Worm (Caenorhabditis elegans) whole organism, L2 larva: ENCODE measurements around the gene T03F6.9.

Experiments used
- C34F6.9 ChIP-seq: fragments of 150-350 bp; optimal IDR thresholded peaks from 2 replicates; lab custom pipeline; 2014; ENCODE audit warnings: missing biosample characterization, missing genetic modification characterization
- F13H6.1 ChIP-seq: sonication (generic microtip); optimal IDR thresholded peaks from 2 replicates; lab custom pipeline; 2016; ENCODE audit warnings: missing genetic modification characterization, missing compliant biosample characterization
- Y55F3AM.14 ChIP-seq: fragments of 200-800 bp; sonication (Bioruptor generic); optimal IDR thresholded peaks from 2 replicates; lab custom pipeline; 2018; ENCODE audit warnings: mild to moderate bottlenecking, missing genetic modification characterization, missing compliant biosample characterization
- ZK546.5 ChIP-seq: sonication (generic microtip); optimal IDR thresholded peaks from 2 replicates; lab custom pipeline; 2017; ENCODE audit warnings: missing biosample characterization, missing genetic modification characterization
- aly-2 ChIP-seq: fragments of 150-350 bp; optimal IDR thresholded peaks from 2 replicates; lab custom pipeline; 2014; ENCODE audit warnings: missing biosample characterization, missing genetic modification characterization
- ama-1 ChIP-seq: fragments of 150-350 bp; optimal IDR thresholded peaks from 2 replicates; lab custom pipeline; 2018; ENCODE audit warnings: inconsistent platforms
- blmp-1 ChIP-seq: sonication (generic microtip); optimal IDR thresholded peaks from 2 replicates; lab custom pipeline; 2017; ENCODE audit warnings: missing genetic modification characterization, mild to moderate bottlenecking, missing compliant biosample characterization, antibody characterized with exemption, moderate library complexity; ENCODE audit not compliant: insufficient read depth
- ceh-82 ChIP-seq: fragments of 150-350 bp; optimal IDR thresholded peaks from 2 replicates; lab custom pipeline; 2014; ENCODE audit warnings: missing biosample characterization, missing genetic modification characterization
- crh-2 ChIP-seq: sonication (generic microtip); optimal IDR thresholded peaks from 2 replicates; lab custom pipeline; 2017; ENCODE audit warnings: missing biosample characterization, missing genetic modification characterization
- egl-27 ChIP-seq: sonication (generic microtip); optimal IDR thresholded peaks from 3 replicates; lab custom pipeline; 2017; ENCODE audit warnings: missing biosample characterization, missing genetic modification reagents, missing genetic modification characterization
- elt-1 ChIP-seq: fragments of 150-350 bp; optimal IDR thresholded peaks from 2 replicates; lab custom pipeline; 2014; ENCODE audit warnings: missing biosample characterization, missing genetic modification characterization
- elt-3 ChIP-seq: sonication (generic microtip); optimal IDR thresholded peaks from 2 replicates; lab custom pipeline; 2017; ENCODE audit warnings: missing biosample characterization, missing genetic modification characterization
- fos-1 ChIP-seq: fragments of 150-350 bp; optimal IDR thresholded peaks from 2 replicates; lab custom pipeline; 2014; ENCODE audit warnings: missing biosample characterization, missing genetic modification characterization
- gmeb-1 ChIP-seq: fragments of 150-350 bp; optimal IDR thresholded peaks from 2 replicates; lab custom pipeline; 2014; ENCODE audit warnings: missing biosample characterization, missing genetic modification characterization
- lin-13 ChIP-seq: fragments of 150-350 bp; optimal IDR thresholded peaks from 2 replicates; lab custom pipeline; 2014; ENCODE audit warnings: missing biosample characterization, missing genetic modification reagents, missing genetic modification characterization
- lsy-2 ChIP-seq, 2 experiments: fragments of 150-350 bp in 1 of 2; sonication (generic microtip) in 1 of 2; optimal IDR thresholded peaks; 2 replicates each; lab custom pipeline; 2014 to 2017; ENCODE audit warnings: missing biosample characterization in 2 of 2, missing genetic modification characterization in 2 of 2
- mab-5 ChIP-seq: fragments of 150-350 bp; optimal IDR thresholded peaks from 2 replicates; lab custom pipeline; 2014; ENCODE audit warnings: missing biosample characterization, missing genetic modification characterization
- mbf-1 ChIP-seq: sonication (generic microtip); optimal IDR thresholded peaks from 2 replicates; lab custom pipeline; 2017; ENCODE audit warnings: missing biosample characterization, missing genetic modification characterization
- mdl-1 ChIP-seq, 2 experiments: fragments of 150-350 bp in 1 of 2; sonication (generic microtip) in 1 of 2; optimal IDR thresholded peaks; 2 replicates each; lab custom pipeline; 2017; ENCODE audit warnings: missing biosample characterization in 2 of 2, missing genetic modification characterization in 2 of 2
- nhr-10 ChIP-seq: sonication (generic microtip); optimal IDR thresholded peaks from 2 replicates; lab custom pipeline; 2017; ENCODE audit warnings: missing biosample characterization, missing genetic modification characterization
- nhr-11 ChIP-seq: fragments of 150-350 bp; optimal IDR thresholded peaks from 2 replicates; lab custom pipeline; 2014; ENCODE audit warnings: missing biosample characterization, missing genetic modification characterization
- nhr-12 ChIP-seq: fragments of 150-350 bp; optimal IDR thresholded peaks from 2 replicates; lab custom pipeline; 2014; ENCODE audit warnings: missing biosample characterization, missing genetic modification characterization
- nhr-25 ChIP-seq: fragments of 150-350 bp; sonication (generic microtip); optimal IDR thresholded peaks from 3 replicates; lab custom pipeline; 2014; ENCODE audit warnings: missing biosample characterization, missing genetic modification characterization
- nhr-6 ChIP-seq: fragments of 150-350 bp; optimal IDR thresholded peaks from 2 replicates; lab custom pipeline; 2014; ENCODE audit warnings: missing biosample characterization, missing genetic modification characterization
- nhr-77 ChIP-seq: fragments of 150-350 bp; optimal IDR thresholded peaks from 2 replicates; lab custom pipeline; 2014; ENCODE audit warnings: missing biosample characterization, missing genetic modification characterization
- sem-4 ChIP-seq: fragments of 150-350 bp; optimal IDR thresholded peaks from 2 replicates; lab custom pipeline; 2014; ENCODE audit warnings: missing biosample characterization, missing genetic modification reagents, missing genetic modification characterization
- skn-1 ChIP-seq: sonication (generic microtip); optimal IDR thresholded peaks from 2 replicates; lab custom pipeline; 2017; ENCODE audit warnings: missing biosample characterization, missing genetic modification characterization
- sma-3 ChIP-seq: sonication (generic microtip); optimal IDR thresholded peaks from 2 replicates; lab custom pipeline; 2016; ENCODE audit warnings: missing genetic modification reagents, missing genetic modification characterization, missing compliant biosample characterization
- sma-9 ChIP-seq, 2 experiments: fragments of 150-350 bp in 1 of 2; sonication (generic microtip) in 1 of 2; optimal IDR thresholded peaks; 2 replicates each; lab custom pipeline; 2014 to 2016; ENCODE audit warnings: missing genetic modification characterization in 2 of 2, mild to moderate bottlenecking in 1 of 2, missing biosample characterization in 1 of 2, missing compliant biosample characterization in 1 of 2, missing genetic modification reagents in 1 of 2, moderate library complexity in 1 of 2
- snpc-4 ChIP-seq: fragments of 150-350 bp; optimal IDR thresholded peaks from 2 replicates; lab custom pipeline; 2014; ENCODE audit warnings: missing biosample characterization, missing genetic modification characterization
- unc-39 ChIP-seq: fragments of 150-350 bp; optimal IDR thresholded peaks from 2 replicates; lab custom pipeline; 2014; ENCODE audit warnings: missing biosample characterization, missing genetic modification characterization
- unc-55 ChIP-seq: fragments of 150-350 bp; sonication (generic microtip); optimal IDR thresholded peaks from 3 replicates; lab custom pipeline; 2014; ENCODE audit warnings: missing biosample characterization, missing genetic modification reagents, missing genetic modification characterization
- unc-62 ChIP-seq: fragments of 150-350 bp; optimal IDR thresholded peaks from 2 replicates; lab custom pipeline; 2014; ENCODE audit warnings: missing biosample characterization, missing genetic modification reagents, missing genetic modification characterization
- zag-1 ChIP-seq: fragments of 150-350 bp; optimal IDR thresholded peaks from 2 replicates; lab custom pipeline; 2014; ENCODE audit warnings: missing biosample characterization, missing genetic modification characterization
- ztf-11 ChIP-seq: sonication (generic microtip); optimal IDR thresholded peaks from 2 replicates; lab custom pipeline; 2017; ENCODE audit warnings: missing biosample characterization, missing genetic modification characterization
- ztf-4 ChIP-seq: fragments of 150-350 bp; optimal IDR thresholded peaks from 2 replicates; lab custom pipeline; 2014; ENCODE audit warnings: missing biosample characterization, missing genetic modification characterization

The T03F6.9 gene

DNA sequence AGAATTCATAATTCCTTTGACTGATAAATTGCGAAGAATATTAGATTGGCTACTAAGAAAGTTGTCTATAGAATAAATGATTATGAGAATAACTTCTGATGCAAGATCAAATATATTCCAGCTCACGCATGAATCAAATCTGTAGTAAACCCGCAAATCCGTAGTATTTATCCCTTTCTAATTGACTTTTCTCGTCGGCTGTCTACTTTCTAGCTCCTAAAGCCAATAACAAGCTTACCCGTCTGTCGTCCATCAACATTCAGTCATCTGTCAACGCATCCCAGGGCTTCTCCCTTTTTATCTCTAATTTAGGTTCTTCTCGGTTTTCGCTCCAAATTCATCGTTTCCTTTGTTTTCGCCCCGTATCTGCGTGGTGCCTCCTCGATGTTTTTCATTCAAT, 22.0 kb downstream of the T03F6.9 start:
- TF ChIP-seq elt-1 (tag; lab: Kevin White, UChicago) = no peak
- no peak for TF ChIP-seq ztf-11 (tag; lab: Kevin White, UChicago)
- TF ChIP-seq skn-1 (tag; lab: Kevin White, UChicago) = no peak
- no peak for TF ChIP-seq blmp-1
- no peak for TF ChIP-seq mbf-1
- TF ChIP-seq zag-1 (tag; lab: Kevin White, UChicago) = no peak
- no peak for TF ChIP-seq mab-5
- TF ChIP-seq Y55F3AM.14 (GFP tag; lab: Kevin White, UChicago) = no peak
- no peak for TF ChIP-seq fos-1 (tag; lab: Kevin White, UChicago)

ce11 chrIII:13347782-13348327, 23.0 kb downstream of the T03F6.9 start:
- no peak for TF ChIP-seq ztf-4
- no peak for TF ChIP-seq ceh-82
- peak; percentile 29 for TF ChIP-seq sma-9 (GFP tag; optimal IDR thresholded peaks at IDR 0.05; lab: Kevin White, UChicago)
- TF ChIP-seq sma-9 (tag; optimal IDR thresholded peaks at IDR 0.05; lab: Kevin White, UChicago) = no peak
- TF ChIP-seq unc-55 (GFP tag; lab: Kevin White, UChicago) = peak; percentile 70

DNA sequence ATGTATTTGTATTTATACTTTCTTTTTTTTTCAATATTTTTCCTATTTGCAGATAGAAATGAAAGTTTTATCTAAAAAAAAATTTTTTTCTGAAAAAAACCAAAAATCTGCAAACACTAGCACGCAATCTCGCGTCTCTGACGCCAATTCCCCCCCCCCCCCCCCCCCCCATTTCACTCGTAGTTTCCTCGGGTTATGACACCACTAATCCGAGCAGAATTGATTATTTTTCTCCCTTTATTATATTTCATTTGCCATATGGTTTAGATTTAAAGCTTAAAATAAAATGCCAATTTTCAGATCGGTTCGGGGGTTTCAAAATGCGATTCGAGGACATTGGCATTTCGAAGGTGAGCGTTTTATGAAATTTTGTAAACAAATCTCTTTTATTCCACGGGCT, 24.1 kb downstream of the T03F6.9 start, which contains the start of gene mtm-6:
Gene mtm-6, plus strand, starts transcription at position 301 of the 400 bp plus-strand sequence.
- TF ChIP-seq nhr-6 (no peak), lin-13 (GFP tag; lab: Kevin White, UChicago) (no peak), elt-3 (tag; lab: Kevin White, UChicago) (no peak), gmeb-1 (no peak), F13H6.1 (tag; lab: Kevin White, UChicago) (no peak), unc-62 (no peak), ceh-82 (no peak), aly-2 (tag; lab: Kevin White, UChicago) (no peak), Y55F3AM.14 (GFP tag; lab: Kevin White, UChicago) (no peak), nhr-11 (tag; lab: Kevin White, UChicago) (no peak), nhr-77 (tag; lab: Kevin White, UChicago) (no peak), zag-1 (tag; lab: Kevin White, UChicago) (no peak), nhr-25 (tag; lab: Kevin White, UChicago) (no peak), ZK546.5 (no peak), blmp-1 (no peak)

DNA sequence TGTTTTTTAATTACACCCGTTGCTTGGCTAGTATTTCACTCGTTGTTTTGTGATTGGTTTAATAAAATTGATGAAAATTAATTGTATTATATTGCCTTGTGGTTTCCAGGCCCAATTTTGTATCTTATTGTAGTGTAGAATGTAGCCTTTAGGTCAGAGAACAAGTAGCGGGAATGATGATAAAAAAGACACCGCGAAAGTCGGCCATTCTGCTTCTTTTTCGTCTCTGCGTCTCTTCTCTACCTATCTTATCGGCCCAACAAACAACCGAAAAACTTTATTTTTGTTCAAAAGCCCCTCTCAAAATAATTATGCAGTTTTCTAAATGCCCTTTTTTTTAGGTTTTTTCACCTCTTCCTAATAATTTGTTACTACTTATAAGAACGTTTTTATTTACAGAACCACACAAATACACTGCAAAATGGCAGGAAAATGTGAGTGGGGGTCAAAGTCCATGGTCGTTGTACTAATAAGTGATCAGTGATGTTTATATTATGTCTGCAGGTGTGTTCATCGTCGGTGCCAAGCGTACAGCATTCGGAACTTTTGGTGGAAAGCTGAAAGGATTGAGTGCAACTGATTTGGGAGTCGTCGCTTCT, 26.2 kb downstream of the T03F6.9 start, which contains the start of gene acaa-2:
Gene acaa-2, plus strand, starts transcription at position 400 of the 599 bp plus-strand sequence.
- TF ChIP-seq unc-55 (GFP tag; lab: Kevin White, UChicago) (peak; percentile 33), elt-1 (tag; lab: Kevin White, UChicago) (no peak), mdl-1 (tag; optimal IDR thresholded peaks at IDR 0.05; lab: Kevin White, UChicago) (no peak), snpc-4 (tag; lab: Kevin White, UChicago) (no peak), nhr-6 (no peak), ama-1 (no peak), fos-1 (tag; lab: Kevin White, UChicago) (peak; percentile 45), blmp-1 (no peak), nhr-25 (tag; lab: Kevin White, UChicago) (peak; percentile 13), sem-4 (tag; lab: Kevin White, UChicago) (no peak), Y55F3AM.14 (GFP tag; lab: Kevin White, UChicago) (no peak), C34F6.9 (tag; lab: Kevin White, UChicago) (peak; percentile 42), lsy-2 (tag; optimal IDR thresholded peaks at IDR 0.05; lab: Kevin White, UChicago) (peak in 1 of 2 experiments; percentile 43), gmeb-1 (peak; percentile 24), sma-3 (GFP tag; lab: Kevin White, UChicago) (peak; percentile 8), crh-2 (tag; lab: Kevin White, UChicago) (peak; percentile 61)

DNA sequence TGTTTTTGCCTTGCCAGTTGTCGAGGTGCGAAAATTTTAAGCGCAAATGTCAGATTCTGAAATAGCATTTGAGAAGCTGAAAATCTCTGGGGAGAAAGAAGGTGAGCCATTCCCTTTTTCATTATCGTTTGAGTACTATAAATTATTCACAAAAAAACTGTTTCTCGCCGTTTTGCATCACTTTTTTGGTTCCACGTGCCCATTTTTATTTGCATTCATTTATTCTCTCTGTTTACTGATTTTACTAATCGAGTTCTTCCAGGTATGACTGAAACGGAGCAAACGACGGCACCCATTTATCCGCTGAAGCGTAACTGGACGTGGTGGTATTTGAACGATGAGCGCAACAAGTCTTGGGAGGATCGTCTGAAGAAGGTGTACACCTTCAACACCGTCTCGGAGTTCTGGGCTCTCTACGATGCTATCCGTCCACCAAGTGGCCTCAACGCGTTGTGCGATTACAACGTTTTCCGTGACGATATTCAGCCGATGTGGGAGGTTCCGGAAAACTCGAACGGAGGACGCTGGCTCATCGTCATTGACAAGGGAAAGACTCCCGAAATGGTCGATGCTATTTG, 27.2 kb downstream of the T03F6.9 start:
- TF ChIP-seq blmp-1 (no peak), ztf-11 (tag; lab: Kevin White, UChicago) (no peak), sma-9 (GFP tag; optimal IDR thresholded peaks at IDR 0.05; lab: Kevin White, UChicago) (no peak), sma-9 (tag; optimal IDR thresholded peaks at IDR 0.05; lab: Kevin White, UChicago) (no peak), F13H6.1 (tag; lab: Kevin White, UChicago) (no peak), crh-2 (tag; lab: Kevin White, UChicago) (no peak), fos-1 (tag; lab: Kevin White, UChicago) (no peak), nhr-12 (tag; lab: Kevin White, UChicago) (no peak), skn-1 (tag; lab: Kevin White, UChicago) (no peak), sma-3 (GFP tag; lab: Kevin White, UChicago) (no peak), egl-27 (tag; lab: Kevin White, UChicago) (no peak), nhr-10 (tag; lab: Kevin White, UChicago) (no peak), nhr-77 (tag; lab: Kevin White, UChicago) (no peak), unc-39 (tag; lab: Kevin White, UChicago) (no peak)
